Fruit fly (Drosophila melanogaster) whole organism, embryonic: ENCODE data around the gene Oatp33Eb.

Source experiments
- ATbp ChIP-seq: fragments of 200-800 bp; sonication (Bioruptor generic); optimal IDR thresholded peaks from 2 replicates; lab custom pipeline; 2017; ENCODE audit warnings: missing biosample characterization, mild to moderate bottlenecking, missing genetic modification characterization, missing genetic modification reagents
- Atf-2 ChIP-seq: fragments of 200-800 bp; sonication (Bioruptor generic); optimal IDR thresholded peaks from 2 replicates; lab custom pipeline; 2016; ENCODE audit warnings: missing biosample characterization, missing genetic modification characterization
- CG10267 ChIP-seq: fragments of 200-800 bp; sonication (Bioruptor generic); optimal IDR thresholded peaks from 2 replicates; lab custom pipeline; 2018; ENCODE audit warnings: missing biosample characterization, mild to moderate bottlenecking, missing genetic modification characterization, moderate library complexity
- CG10959 ChIP-seq: fragments of 200-800 bp; sonication (Bioruptor generic); IDR thresholded peaks from 2 replicates; pipeline ENCODE4 v1.3.6; 2022; ENCODE audit warnings: missing biosample characterization, missing genetic modification characterization
- CG11093 ChIP-seq: fragments of 200-800 bp; sonication (Bioruptor generic); IDR thresholded peaks from 3 replicates; pipeline ENCODE4 v1.3.6; 2022; ENCODE audit warnings: missing biosample characterization, missing genetic modification characterization
- CG11456 ChIP-seq: fragments of 200-800 bp; sonication (Bioruptor generic); IDR thresholded peaks from 3 replicates; pipeline ENCODE4 v1.3.6; 2022; ENCODE audit warnings: missing biosample characterization, missing genetic modification characterization
- CG11696 ChIP-seq: fragments of 200-800 bp; sonication (Bioruptor generic); IDR thresholded peaks from 2 replicates; pipeline ENCODE4 v1.3.6; 2022; ENCODE audit warnings: missing biosample characterization, missing genetic modification characterization
- CG1233 ChIP-seq: fragments of 200-800 bp; sonication (Bioruptor generic); optimal IDR thresholded peaks from 4 replicates; lab custom pipeline; 2018; ENCODE audit warnings: missing biosample characterization, mild to moderate bottlenecking, missing genetic modification characterization
- CG12659 ChIP-seq: fragments of 200-800 bp; sonication (Bioruptor generic); optimal IDR thresholded peaks from 3 replicates; lab custom pipeline; 2017; ENCODE audit warnings: mild to moderate bottlenecking, missing biosample characterization, missing genetic modification reagents, missing genetic modification characterization
- CG12769 ChIP-seq: fragments of 200-800 bp; sonication (Bioruptor generic); optimal IDR thresholded peaks from 2 replicates; lab custom pipeline; 2019; ENCODE audit warnings: missing biosample characterization, mild to moderate bottlenecking, missing genetic modification characterization, moderate library complexity
- CG14050 ChIP-seq: fragments of 200-800 bp; sonication (Bioruptor generic); IDR thresholded peaks from 3 replicates; pipeline ENCODE4 v1.3.6; 2022; ENCODE audit warnings: missing biosample characterization, missing genetic modification characterization
- CG14710 ChIP-seq: fragments of 200-800 bp; sonication (Bioruptor generic); optimal IDR thresholded peaks from 3 replicates; lab custom pipeline; 2019; ENCODE audit warnings: missing biosample characterization, mild to moderate bottlenecking, missing genetic modification characterization, moderate library complexity
- CG15696 ChIP-seq: fragments of 200-800 bp; sonication (Bioruptor generic); optimal IDR thresholded peaks from 2 replicates; lab custom pipeline; 2019; ENCODE audit warnings: missing biosample characterization, mild to moderate bottlenecking, missing genetic modification characterization, moderate library complexity
- CG18619 ChIP-seq: fragments of 200-800 bp; sonication (Bioruptor generic); optimal IDR thresholded peaks from 3 replicates; lab custom pipeline; 2017; ENCODE audit warnings: missing biosample characterization, mild to moderate bottlenecking, missing genetic modification characterization
- CG30403 ChIP-seq: fragments of 200-800 bp; sonication (Bioruptor generic); optimal IDR thresholded peaks from 3 replicates; lab custom pipeline; 2016; ENCODE audit warnings: missing biosample characterization, missing genetic modification characterization
- CG32532 ChIP-seq: fragments of 200-800 bp; sonication (Bioruptor generic); IDR thresholded peaks from 2 replicates; pipeline ENCODE4 v1.3.6; 2022; ENCODE audit warnings: missing biosample characterization, missing genetic modification characterization
- CG3281 ChIP-seq: fragments of 200-800 bp; sonication (Bioruptor generic); optimal IDR thresholded peaks from 3 replicates; lab custom pipeline; 2017; ENCODE audit warnings: missing biosample characterization, mild to moderate bottlenecking, missing genetic modification characterization
- CG3726 ChIP-seq: fragments of 200-800 bp; sonication (Bioruptor generic); IDR thresholded peaks from 3 replicates; pipeline ENCODE4, ENCODE4 v1.3.6; 2022; ENCODE audit warnings: missing biosample characterization, missing genetic modification characterization
- CG6654 ChIP-seq: fragments of 200-800 bp; sonication (Bioruptor generic); optimal IDR thresholded peaks from 2 replicates; lab custom pipeline; 2017; ENCODE audit warnings: missing biosample characterization, mild to moderate bottlenecking, missing genetic modification characterization
- CG7271 ChIP-seq: fragments of 200-800 bp; sonication (Bioruptor generic); optimal IDR thresholded peaks from 2 replicates; lab custom pipeline; 2018; ENCODE audit warnings: missing biosample characterization, mild to moderate bottlenecking, missing genetic modification characterization, moderate library complexity
- CG7839 ChIP-seq: fragments of 200-800 bp; sonication (Bioruptor generic); optimal IDR thresholded peaks from 3 replicates; lab custom pipeline; 2018; ENCODE audit warnings: missing biosample characterization, mild to moderate bottlenecking, missing genetic modification characterization, moderate library complexity
- Dek ChIP-seq: fragments of 200-800 bp; sonication (Bioruptor generic); optimal IDR thresholded peaks from 3 replicates; lab custom pipeline; 2019; ENCODE audit warnings: missing biosample characterization, mild to moderate bottlenecking, missing genetic modification characterization, moderate library complexity
- Dfd ChIP-seq, 2 experiments: fragments of >200 bp; optimal IDR thresholded peaks; 2 replicates each; lab custom pipeline; 2017; ENCODE audit warnings: missing biosample characterization in 2 of 2, missing genetic modification characterization in 2 of 2
- Fer3 ChIP-seq: fragments of 200-800 bp; sonication (Bioruptor generic); optimal IDR thresholded peaks from 2 replicates; lab custom pipeline; 2018; ENCODE audit warnings: missing biosample characterization, mild to moderate bottlenecking, missing genetic modification characterization, moderate library complexity
- Scr ChIP-seq: fragments of 200-800 bp; sonication (Bioruptor generic); IDR thresholded peaks from 2 replicates; pipeline ENCODE4 v1.3.6; 2022; ENCODE audit warnings: missing biosample characterization, missing genetic modification characterization; ENCODE audit not compliant: partially characterized antibody
- Usf ChIP-seq: fragments of 200-800 bp; sonication (Bioruptor generic); optimal IDR thresholded peaks from 2 replicates; lab custom pipeline; 2017; ENCODE audit warnings: missing genotype, missing biosample characterization, missing genetic modification characterization
- Vsx1 ChIP-seq: fragments of 200-800 bp; sonication (Bioruptor generic); optimal IDR thresholded peaks from 2 replicates; lab custom pipeline; 2017; ENCODE audit warnings: missing biosample characterization, mild to moderate bottlenecking, missing genetic modification characterization, missing genetic modification reagents
- Xbp1 ChIP-seq: fragments of 200-800 bp; sonication (Bioruptor generic); optimal IDR thresholded peaks from 3 replicates; lab custom pipeline; 2016; ENCODE audit warnings: missing biosample characterization, mild to moderate bottlenecking, missing genetic modification characterization
- aop ChIP-seq: fragments of 200-800 bp; sonication (Bioruptor generic); IDR thresholded peaks from 2 replicates; pipeline ENCODE4 v1.3.6; 2022; ENCODE audit warnings: missing biosample characterization, missing genetic modification characterization
- ara ChIP-seq: fragments of 200-800 bp; sonication (Bioruptor generic); IDR thresholded peaks from 2 replicates; pipeline ENCODE4 v1.3.6; 2022; ENCODE audit warnings: missing biosample characterization, missing genetic modification characterization
- bcd ChIP-seq: fragments of 200-800 bp; sonication (Bioruptor generic); optimal IDR thresholded peaks from 2 replicates; lab custom pipeline; 2017; ENCODE audit warnings: missing biosample characterization, mild to moderate bottlenecking, missing genetic modification characterization
- cato ChIP-seq: fragments of 200-800 bp; sonication (Bioruptor generic); optimal IDR thresholded peaks from 2 replicates; lab custom pipeline; 2016; ENCODE audit warnings: missing biosample characterization, missing genetic modification characterization, borderline replicate concordance
- crc ChIP-seq: fragments of 200-800 bp; sonication (Bioruptor generic); optimal IDR thresholded peaks from 2 replicates; lab custom pipeline; 2016; ENCODE audit warnings: missing biosample characterization, missing genetic modification characterization
- dan ChIP-seq: fragments of 200-800 bp; sonication (Bioruptor generic); IDR thresholded peaks from 2 replicates; pipeline ENCODE4 v1.3.6; 2022; ENCODE audit warnings: missing biosample characterization, missing genetic modification characterization
- ems ChIP-seq: fragments of 200-800 bp; sonication (Bioruptor generic); optimal IDR thresholded peaks from 3 replicates; lab custom pipeline; 2016; ENCODE audit warnings: missing biosample characterization, missing genetic modification characterization
- eyg ChIP-seq: fragments of 200-800 bp; sonication (Bioruptor generic); optimal IDR thresholded peaks from 3 replicates; lab custom pipeline; 2016; ENCODE audit warnings: missing biosample characterization, missing genetic modification characterization
- fd102C ChIP-seq: fragments of 200-800 bp; sonication (Bioruptor generic); optimal IDR thresholded peaks from 2 replicates; lab custom pipeline; 2018; ENCODE audit warnings: missing biosample characterization, mild to moderate bottlenecking, missing genetic modification characterization, moderate library complexity
- grn ChIP-seq: fragments of 200-800 bp; sonication (Bioruptor generic); optimal IDR thresholded peaks from 3 replicates; lab custom pipeline; 2017; ENCODE audit warnings: missing biosample characterization, missing genetic modification characterization
- kah ChIP-seq: fragments of 200-800 bp; sonication (Bioruptor generic); optimal IDR thresholded peaks from 2 replicates; lab custom pipeline; 2018; ENCODE audit warnings: missing biosample characterization, mild to moderate bottlenecking, missing genetic modification characterization
- nmo ChIP-seq: fragments of 200-800 bp; sonication (Bioruptor generic); optimal IDR thresholded peaks from 2 replicates; lab custom pipeline; 2018; ENCODE audit warnings: missing biosample characterization, mild to moderate bottlenecking, missing genetic modification characterization, moderate library complexity
- pho ChIP-seq: fragments of 200-800 bp; sonication (Bioruptor generic); optimal IDR thresholded peaks from 2 replicates; lab custom pipeline; 2016; ENCODE audit warnings: missing biosample characterization, missing genetic modification characterization
- psq ChIP-seq: fragments of 200-800 bp; sonication (Bioruptor generic); optimal IDR thresholded peaks from 2 replicates; lab custom pipeline; 2017; ENCODE audit warnings: missing biosample characterization, missing genetic modification characterization
- ranshi ChIP-seq: fragments of 200-800 bp; sonication (Bioruptor generic); IDR thresholded peaks from 2 replicates; pipeline ENCODE4 v1.3.6; 2022; ENCODE audit warnings: missing biosample characterization, missing genetic modification characterization
- salm ChIP-seq: fragments of 200-800 bp; sonication (Bioruptor generic); optimal IDR thresholded peaks from 2 replicates; lab custom pipeline; 2018; ENCODE audit warnings: missing biosample characterization, mild to moderate bottlenecking, missing genetic modification characterization
- scrt ChIP-seq: fragments of 200-800 bp; sonication (Bioruptor generic); optimal IDR thresholded peaks from 2 replicates; lab custom pipeline; 2018; ENCODE audit warnings: missing biosample characterization, mild to moderate bottlenecking, missing genetic modification characterization, moderate library complexity
- sna ChIP-seq: fragments of 200-800 bp; sonication (Bioruptor generic); IDR thresholded peaks from 2 replicates; pipeline ENCODE4 v1.3.6; 2022; ENCODE audit warnings: missing biosample characterization, missing genetic modification characterization; ENCODE audit not compliant: partially characterized antibody
- tio ChIP-seq: fragments of 200-800 bp; sonication (Bioruptor generic); optimal IDR thresholded peaks from 2 replicates; lab custom pipeline; 2017; ENCODE audit warnings: missing biosample characterization, missing genetic modification characterization, inconsistent platforms
- vvl ChIP-seq: fragments of 200-800 bp; sonication (Bioruptor generic); IDR thresholded peaks from 2 replicates; pipeline ENCODE4 v1.3.6; 2022; ENCODE audit warnings: missing biosample characterization, missing genetic modification characterization
- zen2 ChIP-seq: fragments of 200-800 bp; sonication (Bioruptor generic); IDR thresholded peaks from 3 replicates; pipeline ENCODE4 v1.3.6; 2022; ENCODE audit warnings: missing biosample characterization, missing genetic modification characterization; ENCODE audit not compliant: partially characterized antibody

Oatp33Eb gene

dm6 chr2L:12435976-12436771 lies 12.1 kb upstream of the Oatp33Eb start (continued):
- TF ChIP-seq CG32532 (GFP tag; lab: Robert Waterston, UW) (no peak), Xbp1 (GFP tag; lab: Kevin White, UChicago) (no peak), Usf (GFP tag; lab: Kevin White, UChicago) (no peak), bcd (no peak), CG11456 (GFP tag; lab: Robert Waterston, UW) (peak; percentile 53; the same call in 1 of the 3 replicates), tio (GFP tag; lab: Kevin White, UChicago) (no peak), ATbp (GFP tag; lab: Kevin White, UChicago) (no peak), CG11696 (GFP tag; lab: Robert Waterston, UW) (no peak), CG10959 (GFP tag; lab: Robert Waterston, UW) (no peak), CG18619 (GFP tag; lab: Kevin White, UChicago) (no peak), dan (GFP tag; lab: Robert Waterston, UW) (no peak), CG15696 (tag; lab: Kevin White, UChicago) (no peak), CG7271 (tag; lab: Kevin White, UChicago) (no peak), CG1233 (GFP tag; lab: Kevin White, UChicago) (no peak), kah (GFP tag; lab: Kevin White, UChicago) (no peak), CG6654 (GFP tag; lab: Kevin White, UChicago) (no peak), CG3281 (GFP tag; lab: Kevin White, UChicago) (peak; percentile 1), cato (GFP tag; lab: Kevin White, UChicago) (no peak), CG11093 (GFP tag; lab: Robert Waterston, UW) (no peak), CG30403 (GFP tag; lab: Kevin White, UChicago) (peak; percentile 11), vvl (GFP tag; lab: Robert Waterston, UW) (peak; percentile 32; the same call in 1 of the 2 replicates), CG12769 (tag; lab: Kevin White, UChicago) (peak; percentile 84), CG10267 (tag; lab: Kevin White, UChicago) (no peak), CG12659 (GFP tag; lab: Kevin White, UChicago) (peak; percentile 19), crc (GFP tag; lab: Kevin White, UChicago) (no peak), ara (GFP tag; lab: Robert Waterston, UW) (no peak), CG3726 (GFP tag; lab: Robert Waterston, UW) (no peak), eyg (GFP tag; lab: Kevin White, UChicago) (no peak), sna (no peak), salm (tag; lab: Kevin White, UChicago) (no peak), Scr (no peak), zen2 (GFP tag; lab: Robert Waterston, UW) (no peak), CG14710 (tag; lab: Kevin White, UChicago) (no peak), ems (no peak), pho (GFP tag; lab: Kevin White, UChicago) (no peak), grn (no peak), aop (GFP tag; lab: Robert Waterston, UW) (no peak), Fer3 (tag; lab: Kevin White, UChicago) (no peak), Atf-2 (no peak), fd102C (GFP tag; lab: Kevin White, UChicago) (no peak), ranshi (GFP tag; lab: Robert Waterston, UW) (no peak), nmo (GFP tag; lab: Kevin White, UChicago) (peak; percentile 6), scrt (no peak), Dek (tag; lab: Kevin White, UChicago) (no peak), Vsx1 (no peak), CG7839 (no peak), Dfd (GFP tag; optimal IDR thresholded peaks at IDR 0.05; lab: Kevin White, UChicago) (no peak), psq (GFP tag; lab: Kevin White, UChicago) (peak; percentile 99), CG14050 (GFP tag; lab: Robert Waterston, UW) (no peak)
